Worm (Caenorhabditis elegans): Measurements from ENCODE around the gene F56H9.9.

DNA sequence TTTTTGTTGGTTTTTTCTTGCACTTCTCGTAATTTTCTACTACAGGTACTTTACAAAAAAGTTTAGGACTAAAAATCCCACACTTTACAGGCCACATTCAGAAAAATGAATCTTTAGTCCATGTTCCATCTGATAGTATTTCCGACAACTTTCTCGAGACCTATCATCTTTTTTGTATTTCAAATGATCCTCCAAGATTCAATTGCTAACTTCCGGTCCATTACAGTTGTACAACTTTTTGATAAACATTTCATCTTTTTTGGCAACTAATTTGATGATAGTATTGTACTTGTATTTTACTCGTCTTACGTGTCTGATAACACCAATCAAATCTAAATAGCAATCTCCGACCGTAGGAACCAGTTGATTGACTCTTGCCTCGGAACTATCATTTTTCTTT, 43.1 kb upstream of the F56H9.9 start:
- no peak for TF ChIP-seq him-1 (tag; optimal IDR thresholded peaks at IDR 0.05)
- TF ChIP-seq W03F9.2 (tag; optimal IDR thresholded peaks at IDR 0.05), result no peak
- TF ChIP-seq dao-5 (tag; optimal IDR thresholded peaks at IDR 0.05), result no peak
